Worm (Caenorhabditis elegans) whole organism, dauer: Measurements from ENCODE around the gene F59B1.10.
"Not testable (repeated sequence)": the region's sequence is repeated elsewhere in the genome, so short reads cannot be mapped to it uniquely, and the experiment has no call there.

ENCODE experiments used
- unc-62 ChIP-seq: sonication (generic microtip); optimal IDR thresholded peaks from 2 replicates; lab custom pipeline; 2017; ENCODE audit warnings: missing biosample characterization, missing genetic modification reagents, missing genetic modification characterization

Gene F59B1.10

ce11 chrV:3649473-3649872, 1.7 kb upstream of the F59B1.10 start, which contains the start of gene str-114:
str-114 (plus strand) TSS chrV:3649773.
- TF ChIP-seq unc-62 (GFP tag; lab: Kevin White, UChicago) = no peak

- TF ChIP-seq unc-62 (GFP tag; lab: Kevin White, UChicago) = no peak
Measured at ce11 chrV:3644193-3644693, 3.5 kb downstream of the F59B1.10 start, which contains the start of gene F59B1.8. F59B1.8 (minus strand) TSS chrV:3644243.

- no peak for TF ChIP-seq unc-62 (GFP tag; lab: Kevin White, UChicago)
Measured at ce11 chrV:3639873-3640272, 7.9 kb downstream of the F59B1.10 start.

- TF ChIP-seq unc-62 (GFP tag; lab: Kevin White, UChicago) = no peak
Measured at ce11 chrV:3637086-3637485, 10.7 kb downstream of the F59B1.10 start, which contains the start of gene srx-41. srx-41 (minus strand) TSS chrV:3637186.

- no peak for TF ChIP-seq unc-62 (GFP tag; lab: Kevin White, UChicago)
Measured at ce11 chrV:3634293-3635016, 13.3 kb downstream of the F59B1.10 start.

ce11 chrV:3633041-3633440, 14.7 kb downstream of the F59B1.10 start, which contains the start of gene F59B1.2:
F59B1.2 (plus strand) TSS chrV:3633341.
- TF ChIP-seq unc-62 (GFP tag; lab: Kevin White, UChicago) = no peak

- no peak for TF ChIP-seq unc-62 (GFP tag; lab: Kevin White, UChicago)
Measured at ce11 chrV:3632249-3633030, 15.3 kb downstream of the F59B1.10 start.

DNA sequence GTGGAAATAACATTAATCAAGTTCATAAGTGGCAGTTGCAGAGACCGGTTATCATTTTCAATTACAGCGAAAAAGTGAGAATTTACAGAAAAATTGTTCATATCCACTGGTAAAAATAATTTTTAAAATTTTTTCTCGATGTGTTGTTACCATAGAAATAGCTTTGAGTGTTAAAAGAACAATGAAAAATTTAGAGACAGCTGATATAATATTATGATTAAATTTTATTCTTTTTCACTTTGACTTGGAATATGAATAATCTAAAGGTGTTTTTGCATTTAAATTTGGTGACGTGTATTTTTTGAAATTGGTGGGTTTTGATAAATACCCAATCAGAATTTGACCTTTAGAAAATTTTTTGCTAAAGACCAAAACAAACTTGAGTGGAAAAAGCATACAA, 16.2 kb downstream of the F59B1.10 start, which contains the start of gene F59B1.6:
TSS of gene F59B1.6 (minus strand) at position 101 of the 400 bp plus-strand sequence.
- TF ChIP-seq unc-62 (GFP tag; lab: Kevin White, UChicago) = no peak

ce11 chrV:3626944-3627343, 20.8 kb downstream of the F59B1.10 start, which contains the start of gene F59B1.4:
F59B1.4 (minus strand) TSS chrV:3627044.
- TF ChIP-seq unc-62 (GFP tag; lab: Kevin White, UChicago) = no peak

- TF ChIP-seq unc-62 (GFP tag; lab: Kevin White, UChicago) = not testable (repeated sequence)
Measured at ce11 chrV:3620608-3621007, 27.2 kb downstream of the F59B1.10 start, which contains the start of gene srx-93. srx-93 (minus strand) TSS chrV:3620708.

ce11 chrV:3616844-3617243, 30.9 kb downstream of the F59B1.10 start:
- TF ChIP-seq unc-62 (GFP tag; lab: Kevin White, UChicago) = no peak

DNA sequence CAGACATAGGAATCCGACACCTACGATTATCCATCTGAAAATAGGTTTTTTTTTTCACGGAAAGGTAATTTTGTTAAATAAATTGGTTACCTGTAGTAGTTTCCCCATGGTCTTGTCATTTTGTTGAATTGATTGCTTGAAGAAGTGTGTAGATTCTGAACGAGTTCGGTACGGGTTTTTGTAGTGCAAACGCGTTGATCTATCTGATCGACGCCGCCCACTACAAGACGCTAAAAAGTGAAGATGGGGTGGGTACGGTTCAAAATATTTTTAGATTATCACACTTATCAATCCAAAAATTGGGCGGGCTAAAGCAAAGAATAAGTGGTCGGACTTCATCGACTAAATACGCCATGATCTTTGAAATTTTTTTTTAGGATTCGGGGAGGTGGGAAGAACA, 33.4 kb downstream of the F59B1.10 start, which contains the start of gene T22F3.11:
TSS of gene T22F3.11 (minus strand) at position 157 of the 400 bp plus-strand sequence.
- no peak for TF ChIP-seq unc-62 (GFP tag; lab: Kevin White, UChicago)

ce11 chrV:3613042-3613441, 34.7 kb downstream of the F59B1.10 start:
- TF ChIP-seq unc-62 (GFP tag; lab: Kevin White, UChicago) = no peak

DNA sequence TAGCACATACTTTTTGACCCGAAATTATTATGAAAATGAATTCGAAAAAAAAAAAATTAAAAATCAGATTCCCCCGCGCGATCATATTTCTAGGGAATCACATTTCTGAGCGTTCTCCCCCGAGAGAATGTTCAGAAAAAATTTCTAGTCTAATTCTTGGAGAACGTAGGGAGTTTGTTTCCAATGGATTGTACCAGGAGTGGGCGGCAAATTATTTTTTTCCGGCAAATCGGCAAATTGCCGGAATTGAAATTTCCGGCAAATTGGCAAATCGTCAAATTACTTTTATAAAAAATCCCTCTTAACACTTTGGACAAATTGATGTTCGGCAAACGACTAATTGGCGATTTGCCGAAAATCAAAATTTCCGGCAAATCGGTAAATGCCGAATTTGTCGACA, 36.1 kb downstream of the F59B1.10 start, which contains the start of gene T22F3.10:
TSS of gene T22F3.10 (minus strand) at position 101 of the 400 bp plus-strand sequence.
- no peak for TF ChIP-seq unc-62 (GFP tag; lab: Kevin White, UChicago)

ce11 chrV:3610709-3611108, 37.1 kb downstream of the F59B1.10 start:
- no peak for TF ChIP-seq unc-62 (GFP tag; lab: Kevin White, UChicago)

DNA sequence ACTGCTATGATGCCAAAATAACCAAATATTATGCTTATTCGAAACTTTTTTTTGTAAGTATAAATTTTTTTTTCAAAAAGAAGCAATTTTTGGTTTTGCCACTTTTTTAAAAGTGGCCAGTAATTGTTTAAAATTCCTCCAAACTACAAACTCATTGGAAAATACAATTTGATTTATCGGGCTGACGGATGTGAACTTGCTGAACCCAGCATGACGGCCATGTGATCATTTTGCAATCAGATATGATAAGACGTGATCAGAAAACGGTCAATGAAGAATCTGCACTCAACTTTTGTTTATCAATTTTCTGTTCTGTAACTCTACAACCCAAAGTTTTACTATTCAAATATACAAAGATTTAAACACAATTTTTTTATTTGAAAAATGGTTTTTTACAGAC, 41.4 kb downstream of the F59B1.10 start:
- no peak for TF ChIP-seq unc-62 (GFP tag; lab: Kevin White, UChicago)
